Worm (Caenorhabditis elegans): ENCODE results near the gene C07G1.6.

DNA sequence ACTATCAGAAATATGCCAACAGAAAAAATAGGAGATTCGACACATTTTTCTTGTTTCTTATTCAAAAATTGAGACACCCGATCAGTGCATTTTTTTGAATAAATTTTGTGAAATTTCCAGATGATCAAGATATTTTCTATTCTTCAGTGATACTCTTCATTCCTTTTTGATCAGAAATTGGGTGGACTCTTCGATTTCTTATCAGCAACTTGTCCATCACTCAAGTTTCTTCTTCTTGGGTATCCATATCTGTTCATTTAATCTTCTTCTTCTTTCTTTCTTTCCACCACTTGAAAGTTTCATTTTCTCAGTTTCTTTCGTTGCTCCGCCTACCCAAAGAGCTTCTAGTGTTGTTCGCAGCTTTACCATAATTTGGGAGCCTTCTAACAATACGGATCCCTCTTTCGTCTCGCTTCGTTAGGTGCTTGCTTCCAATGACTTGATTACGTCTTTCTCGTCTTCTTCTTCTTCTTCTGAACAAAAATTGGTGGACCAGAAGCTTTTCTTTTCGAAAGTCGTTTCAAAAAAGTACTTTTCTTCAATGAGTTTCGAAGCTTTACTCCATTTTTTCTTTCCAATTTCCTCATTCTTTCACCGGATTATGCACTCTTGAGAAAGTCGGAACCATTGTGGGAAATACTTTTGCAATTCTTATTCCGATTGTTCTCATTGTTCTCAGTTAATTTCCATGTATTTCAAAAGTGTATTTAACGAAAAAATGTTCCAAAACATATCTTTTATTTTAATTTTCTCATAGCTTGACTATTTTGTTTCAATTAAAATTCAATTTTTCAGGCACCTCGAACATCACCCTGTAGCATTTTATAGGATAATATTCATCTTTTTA lies 34.3 kb downstream of the C07G1.6 start, which contains the start of gene pct-1:
- TF ChIP-seq lim-7 (GFP tag; IDR thresholded peaks at IDR 0.05) (no peak), aly-2 (tag; optimal IDR thresholded peaks at IDR 0.05) (no peak), nhr-10 (tag; optimal IDR thresholded peaks at IDR 0.05) (no peak), nhr-237 (tag; optimal IDR thresholded peaks at IDR 0.05) (no peak), daf-16 (GFP tag; optimal IDR thresholded peaks at IDR 0.05) (no peak), daf-16 (tag; optimal IDR thresholded peaks at IDR 0.05) (no peak), ztf-11 (tag; optimal IDR thresholded peaks at IDR 0.05) (no peak), tra-1 (GFP tag; IDR thresholded peaks at IDR 0.05) (no peak), unc-130 (GFP tag; optimal IDR thresholded peaks at IDR 0.05) (no peak), nhr-77 (tag; optimal IDR thresholded peaks at IDR 0.05) (no peak), mdl-1 (tag; optimal IDR thresholded peaks at IDR 0.05) (no peak), saeg-2 (GFP tag; IDR thresholded peaks at IDR 0.05) (no peak), ceh-20 (GFP tag; IDR thresholded peaks at IDR 0.05) (no peak)

Measured in whole organism, L4 larva.